Fruit fly (Drosophila melanogaster) S2 (cell line): ENCODE results near the gene CG8677.

ENCODE experiments used
- CG8478 ChIP-seq: fragments of >200 bp; optimal IDR thresholded peaks from 2 replicates; lab custom pipeline; 2018
- CTCF ChIP-seq, 2 experiments: fragments of >200 bp; optimal IDR thresholded peaks; 2 replicates each; lab custom pipeline; 2018

- TF ChIP-seq CTCF (optimal IDR thresholded peaks at IDR 0.05; lab: Kevin White, UChicago) (peak; percentile 19 to 44), CG8478 (lab: Kevin White, UChicago) (no peak)
Measured at dm6 chr2L:21221114-21221578, at the start of gene CG8677.
